Worm (Caenorhabditis elegans): ENCODE results near the gene M04G7.2.

M04G7.2 gene

ce11 chrIV:409935-410334 lies 50.9 kb downstream of the M04G7.2 start, which contains the start of gene kgb-1:
TSS of gene kgb-1 (minus strand) at chrIV:410035.
- TF ChIP-seq nhr-28 (tag; optimal IDR thresholded peaks at IDR 0.05) (no peak), ceh-83 (GFP tag; optimal IDR thresholded peaks at IDR 0.05) (no peak), ztf-11 (tag; optimal IDR thresholded peaks at IDR 0.05) (no peak), flh-1 (GFP tag; optimal IDR thresholded peaks at IDR 0.05) (no peak), nhr-237 (tag; optimal IDR thresholded peaks at IDR 0.05) (no peak), sem-2 (GFP tag; optimal IDR thresholded peaks at IDR 0.05) (no peak), pha-4 (tag; optimal IDR thresholded peaks at IDR 0.05) (no peak)

ce11 chrIV:408892-409291 lies 51.9 kb downstream of the M04G7.2 start:
- no peak for TF ChIP-seq nhr-76 (tag; optimal IDR thresholded peaks at IDR 0.05)
- TF ChIP-seq sptf-1 (tag; optimal IDR thresholded peaks at IDR 0.05), result no peak
- TF ChIP-seq blmp-1 (tag; optimal IDR thresholded peaks at IDR 0.05), result no peak
- TF ChIP-seq mep-1 (tag; optimal IDR thresholded peaks at IDR 0.05), result no peak
- TF ChIP-seq mls-2 (tag; optimal IDR thresholded peaks at IDR 0.05), result no peak
- TF ChIP-seq nhr-28 (tag; optimal IDR thresholded peaks at IDR 0.05), result no peak
- TF ChIP-seq hlh-1 (tag; optimal IDR thresholded peaks at IDR 0.05), result no peak
- no peak for TF ChIP-seq sem-2 (GFP tag; optimal IDR thresholded peaks at IDR 0.05)
- TF ChIP-seq zip-8 (tag; optimal IDR thresholded peaks at IDR 0.05), result no peak
- TF ChIP-seq tbx-8 (GFP tag; optimal IDR thresholded peaks at IDR 0.05), result no peak
- no peak for TF ChIP-seq unc-120 (tag; optimal IDR thresholded peaks at IDR 0.05; ENCODE audit: poor library complexity, severe bottlenecking)
- no peak for TF ChIP-seq ceh-39 (tag; optimal IDR thresholded peaks at IDR 0.05)
- no peak for TF ChIP-seq nhr-12 (tag; optimal IDR thresholded peaks at IDR 0.05)
- no peak for TF ChIP-seq ceh-43 (GFP tag; optimal IDR thresholded peaks at IDR 0.05)
- TF ChIP-seq ceh-83 (GFP tag; optimal IDR thresholded peaks at IDR 0.05), result no peak
- TF ChIP-seq elt-3 (tag; optimal IDR thresholded peaks at IDR 0.05), result no peak
- TF ChIP-seq nhr-237 (tag; optimal IDR thresholded peaks at IDR 0.05), result no peak
